Fruit fly (Drosophila melanogaster) whole organism, embryonic: ENCODE measurements around the gene Src64B.

Source experiments
- ATbp ChIP-seq: fragments of 200-800 bp; sonication (Bioruptor generic); optimal IDR thresholded peaks from 2 replicates; lab custom pipeline; 2017; ENCODE audit warnings: missing biosample characterization, mild to moderate bottlenecking, missing genetic modification characterization, missing genetic modification reagents
- CG10147 ChIP-seq: fragments of 200-800 bp; sonication (Bioruptor generic); optimal IDR thresholded peaks from 2 replicates; lab custom pipeline; 2019; ENCODE audit warnings: missing biosample characterization, mild to moderate bottlenecking, missing genetic modification characterization, moderate library complexity
- CG1024 ChIP-seq: fragments of 200-800 bp; sonication (Bioruptor generic); IDR thresholded peaks from 2 replicates; pipeline ENCODE4 v1.3.6; 2022; ENCODE audit warnings: missing biosample characterization, missing genetic modification characterization
- CG10654 ChIP-seq: fragments of 200-800 bp; sonication (Bioruptor generic); optimal IDR thresholded peaks from 2 replicates; lab custom pipeline; 2016; ENCODE audit warnings: missing biosample characterization, missing genetic modification characterization
- CG11456 ChIP-seq: fragments of 200-800 bp; sonication (Bioruptor generic); IDR thresholded peaks from 3 replicates; pipeline ENCODE4 v1.3.6; 2022; ENCODE audit warnings: missing biosample characterization, missing genetic modification characterization
- CG13424 ChIP-seq: fragments of 200-800 bp; sonication (Bioruptor generic); optimal IDR thresholded peaks from 2 replicates; lab custom pipeline; 2019; ENCODE audit warnings: missing biosample characterization, mild to moderate bottlenecking, missing genetic modification characterization, moderate library complexity
- CG1529 ChIP-seq: fragments of 200-800 bp; sonication (Bioruptor generic); optimal IDR thresholded peaks from 3 replicates; lab custom pipeline; 2018; ENCODE audit warnings: missing biosample characterization, missing genetic modification characterization
- CG15696 ChIP-seq: fragments of 200-800 bp; sonication (Bioruptor generic); optimal IDR thresholded peaks from 2 replicates; lab custom pipeline; 2019; ENCODE audit warnings: missing biosample characterization, mild to moderate bottlenecking, missing genetic modification characterization, moderate library complexity
- CG1603 ChIP-seq: fragments of 200-800 bp; sonication (Bioruptor generic); optimal IDR thresholded peaks from 2 replicates; lab custom pipeline; 2019; ENCODE audit warnings: missing biosample characterization, mild to moderate bottlenecking, missing genetic modification characterization, moderate library complexity
- CG18619 ChIP-seq: fragments of 200-800 bp; sonication (Bioruptor generic); optimal IDR thresholded peaks from 3 replicates; lab custom pipeline; 2017; ENCODE audit warnings: missing biosample characterization, mild to moderate bottlenecking, missing genetic modification characterization
- CG34376 ChIP-seq: fragments of 200-800 bp; sonication (Bioruptor generic); optimal IDR thresholded peaks from 2 replicates; lab custom pipeline; 2018; ENCODE audit warnings: missing biosample characterization, mild to moderate bottlenecking, missing genetic modification characterization
- CG34422 ChIP-seq: fragments of 200-800 bp; sonication (Bioruptor generic); IDR thresholded peaks from 3 replicates; pipeline ENCODE4 v1.3.6; 2022; ENCODE audit warnings: missing biosample characterization, missing genetic modification characterization
- CG6765 ChIP-seq: fragments of 200-800 bp; sonication (Bioruptor generic); optimal IDR thresholded peaks from 3 replicates; lab custom pipeline; 2017; ENCODE audit warnings: missing biosample characterization, mild to moderate bottlenecking, missing genetic modification characterization
- CG6813 ChIP-seq: fragments of 200-800 bp; sonication (Bioruptor generic); optimal IDR thresholded peaks from 2 replicates; lab custom pipeline; 2017; ENCODE audit warnings: missing biosample characterization, missing genetic modification characterization, mild to moderate bottlenecking, moderate library complexity, missing genetic modification reagents
- CG7357 ChIP-seq: fragments of 200-800 bp; sonication (Bioruptor generic); IDR thresholded peaks from 3 replicates; pipeline ENCODE4 v1.3.6; 2022; ENCODE audit warnings: missing biosample characterization, missing genetic modification characterization
- D ChIP-seq, 2 experiments: fragments of 200-800 bp in 1 of 2; fragments of >200 bp in 1 of 2; sonication (Bioruptor generic) in 1 of 2; optimal IDR thresholded peaks; 2 replicates in 1 of 2; 3 replicates in 1 of 2; lab custom pipeline; 2017; ENCODE audit warnings: mild to moderate bottlenecking in 1 of 2, missing biosample characterization in 1 of 2, missing genetic modification characterization in 1 of 2, missing genetic modification reagents in 1 of 2
- D19B ChIP-seq: fragments of 200-800 bp; sonication (Bioruptor generic); optimal IDR thresholded peaks from 2 replicates; lab custom pipeline; 2017; ENCODE audit warnings: missing biosample characterization, mild to moderate bottlenecking, missing genetic modification characterization
- Dfd ChIP-seq, 2 experiments: fragments of >200 bp; optimal IDR thresholded peaks; 2 replicates each; lab custom pipeline; 2017; ENCODE audit warnings: missing biosample characterization in 2 of 2, missing genetic modification characterization in 2 of 2
- Drgx ChIP-seq: fragments of 200-800 bp; sonication (Bioruptor generic); IDR thresholded peaks from 2 replicates; pipeline ENCODE4 v1.3.6; 2022; ENCODE audit warnings: missing biosample characterization, missing genetic modification characterization
- Eip74EF ChIP-seq, 2 experiments: fragments of 200-800 bp in 1 of 2; fragments of >200 bp in 1 of 2; sonication (Bioruptor generic) in 1 of 2; optimal IDR thresholded peaks; 2 replicates each; lab custom pipeline; 2017 to 2019; ENCODE audit warnings: missing biosample characterization in 2 of 2, missing genetic modification characterization in 2 of 2, mild to moderate bottlenecking in 1 of 2, moderate library complexity in 1 of 2
- Ets65A ChIP-seq: fragments of 200-800 bp; sonication (Bioruptor generic); peaks from one replicate; lab custom pipeline; 2016; ENCODE audit warnings: missing biosample characterization, missing genetic modification characterization
- Gsc ChIP-seq: fragments of 200-800 bp; sonication (Bioruptor generic); IDR thresholded peaks from 2 replicates; pipeline ENCODE4 v1.3.6; 2022; ENCODE audit warnings: missing biosample characterization, missing genetic modification characterization
- Gug ChIP-seq: fragments of 200-800 bp; sonication (Bioruptor generic); IDR thresholded peaks from 4 replicates; pipeline ENCODE4 v1.3.6; 2022; ENCODE audit warnings: missing biosample characterization, missing genetic modification characterization
- H2.0 ChIP-seq: fragments of 200-800 bp; sonication (Bioruptor generic); IDR thresholded peaks from 2 replicates; pipeline ENCODE4 v1.3.6; 2022; ENCODE audit warnings: missing biosample characterization, missing genetic modification characterization
- HLH3B ChIP-seq: fragments of 200-800 bp; sonication (Bioruptor generic); IDR thresholded peaks from 2 replicates; pipeline ENCODE4 v1.3.6; 2022; ENCODE audit warnings: missing biosample characterization, missing genetic modification characterization
- Hmr ChIP-seq: fragments of 200-800 bp; sonication (Bioruptor generic); optimal IDR thresholded peaks from 3 replicates; lab custom pipeline; 2017; ENCODE audit warnings: mild to moderate bottlenecking, missing biosample characterization, missing genetic modification reagents, missing genetic modification characterization
- Hsf ChIP-seq: fragments of 200-800 bp; sonication (Bioruptor generic); optimal IDR thresholded peaks from 3 replicates; lab custom pipeline; 2016; ENCODE audit warnings: missing biosample characterization, missing genetic modification characterization
- Med ChIP-seq: fragments of 200-800 bp; sonication (Bioruptor generic); peaks from one replicate; lab custom pipeline; 2016; ENCODE audit warnings: missing biosample characterization, missing genetic modification characterization, mild to moderate bottlenecking, inconsistent platforms, moderate library complexity
- PHDP ChIP-seq: fragments of 200-800 bp; sonication (Bioruptor generic); optimal IDR thresholded peaks from 3 replicates; lab custom pipeline; 2018; ENCODE audit warnings: missing biosample characterization, mild to moderate bottlenecking, missing genetic modification characterization, moderate library complexity
- Rx ChIP-seq: fragments of 200-800 bp; sonication (Bioruptor generic); IDR thresholded peaks from 2 replicates; pipeline ENCODE4 v1.3.6; 2022; ENCODE audit warnings: missing biosample characterization, missing genetic modification characterization
- Side ChIP-seq: fragments of 200-800 bp; sonication (Bioruptor generic); optimal IDR thresholded peaks from 2 replicates; lab custom pipeline; 2016; ENCODE audit warnings: missing biosample characterization, missing genetic modification characterization
- Xrp1 ChIP-seq: fragments of 200-800 bp; sonication (Bioruptor generic); IDR thresholded peaks from 2 replicates; pipeline ENCODE4 v1.3.6; 2022; ENCODE audit warnings: missing biosample characterization, missing genetic modification characterization
- ap ChIP-seq: fragments of 200-800 bp; sonication (Bioruptor generic); IDR thresholded peaks from 2 replicates; pipeline ENCODE4 v1.3.6; 2022; ENCODE audit warnings: missing biosample characterization, missing genetic modification characterization
- corto ChIP-seq: fragments of 200-800 bp; sonication (Bioruptor generic); optimal IDR thresholded peaks from 2 replicates; lab custom pipeline; 2016; ENCODE audit warnings: missing biosample characterization, mild to moderate bottlenecking, missing genetic modification characterization, moderate library complexity
- fd64A ChIP-seq: fragments of 200-800 bp; sonication (Bioruptor generic); optimal IDR thresholded peaks from 3 replicates; lab custom pipeline; 2018; ENCODE audit warnings: missing biosample characterization, mild to moderate bottlenecking, missing genetic modification characterization
- hkb ChIP-seq, 2 experiments: fragments of 200-800 bp in 1 of 2; fragments of >200 bp in 1 of 2; sonication (Bioruptor generic) in 1 of 2; IDR thresholded peaks in 1 of 2; optimal IDR thresholded peaks in 1 of 2; 2 replicates each; pipeline versions ENCODE4 v1.3.6 to Lab custom; 2017 to 2022; ENCODE audit warnings: missing biosample characterization in 1 of 2, missing genetic modification characterization in 1 of 2
- insv ChIP-seq, 2 experiments: fragments of 200-800 bp; sonication (Bioruptor generic); optimal IDR thresholded peaks; 3 replicates each; lab custom pipeline; 2016 to 2018; ENCODE audit warnings: missing biosample characterization in 2 of 2, missing genetic modification characterization in 2 of 2
- lilli ChIP-seq: fragments of 200-800 bp; sonication (Bioruptor generic); optimal IDR thresholded peaks from 3 replicates; lab custom pipeline; 2016; ENCODE audit warnings: missing biosample characterization, missing genetic modification characterization
- mam ChIP-seq: fragments of 200-800 bp; sonication (Bioruptor generic); optimal IDR thresholded peaks from 3 replicates; lab custom pipeline; 2016; ENCODE audit warnings: missing biosample characterization, missing genetic modification characterization
- nmo ChIP-seq: fragments of 200-800 bp; sonication (Bioruptor generic); optimal IDR thresholded peaks from 2 replicates; lab custom pipeline; 2018; ENCODE audit warnings: missing biosample characterization, mild to moderate bottlenecking, missing genetic modification characterization, moderate library complexity
- oc ChIP-seq: fragments of 200-800 bp; sonication (Bioruptor generic); optimal IDR thresholded peaks from 2 replicates; lab custom pipeline; 2018; ENCODE audit warnings: missing biosample characterization, mild to moderate bottlenecking, missing genetic modification characterization, moderate library complexity
- pita ChIP-seq: fragments of 200-800 bp; sonication (Bioruptor generic); optimal IDR thresholded peaks from 2 replicates; lab custom pipeline; 2017; ENCODE audit warnings: missing biosample characterization, mild to moderate bottlenecking, missing genetic modification characterization
- prd ChIP-seq, 3 experiments: fragments of >200 bp in 2 of 3; fragments of 200-800 bp in 1 of 3; sonication (Bioruptor generic) in 1 of 3; optimal IDR thresholded peaks in 2 of 3; IDR thresholded peaks in 1 of 3; 2 replicates in 2 of 3; 3 replicates in 1 of 3; pipeline versions ENCODE4 v1.3.6 to Lab custom; 2017 to 2022; ENCODE audit warnings: missing biosample characterization in 1 of 3, missing genetic modification characterization in 1 of 3
- pzg ChIP-seq: fragments of 200-800 bp; sonication (Bioruptor generic); optimal IDR thresholded peaks from 3 replicates; lab custom pipeline; 2018; ENCODE audit warnings: missing biosample characterization, mild to moderate bottlenecking, missing genetic modification characterization, moderate library complexity
- rib ChIP-seq: fragments of 200-800 bp; sonication (Bioruptor generic); IDR thresholded peaks from 2 replicates; pipeline ENCODE4 v1.3.6; 2022; ENCODE audit warnings: missing biosample characterization, missing genetic modification characterization
- sd ChIP-seq: fragments of 200-800 bp; sonication (Bioruptor generic); optimal IDR thresholded peaks from 3 replicates; lab custom pipeline; 2018; ENCODE audit warnings: missing biosample characterization, mild to moderate bottlenecking, missing genetic modification characterization, moderate library complexity
- sqz ChIP-seq: fragments of 200-800 bp; sonication (Bioruptor generic); optimal IDR thresholded peaks from 3 replicates; lab custom pipeline; 2018; ENCODE audit warnings: missing biosample characterization, mild to moderate bottlenecking, missing genetic modification characterization
- tgo ChIP-seq: fragments of 200-800 bp; sonication (Bioruptor generic); IDR thresholded peaks from 3 replicates; pipeline ENCODE4 v1.3.6; 2022; ENCODE audit warnings: missing biosample characterization, missing genetic modification characterization
- tio ChIP-seq: fragments of 200-800 bp; sonication (Bioruptor generic); optimal IDR thresholded peaks from 2 replicates; lab custom pipeline; 2017; ENCODE audit warnings: missing biosample characterization, missing genetic modification characterization, inconsistent platforms

The Src64B gene

dm6 chr3L:4607653-4608052, 18.3 kb downstream of the Src64B start (continued):
- TF ChIP-seq corto: no peak
- TF ChIP-seq Hsf: peak; percentile 29
- peak; percentile 87 for TF ChIP-seq Ets65A
- TF ChIP-seq sd (tag; lab: Kevin White, UChicago): peak; percentile 6
- peak; percentile 52; the same call in 2 of the 3 replicates for TF ChIP-seq tgo (GFP tag; lab: Robert Waterston, UW)
- peak; percentile 64 for TF ChIP-seq CG1024 (GFP tag; lab: Robert Waterston, UW)
- no peak for TF ChIP-seq Side (GFP tag; lab: Kevin White, UChicago)
- peak; percentile 11 for TF ChIP-seq CG1529 (GFP tag; lab: Kevin White, UChicago)
- TF ChIP-seq pzg (GFP tag; lab: Kevin White, UChicago): no peak
- TF ChIP-seq CG6765 (GFP tag; lab: Kevin White, UChicago): no peak
- no peak for TF ChIP-seq Dfd (GFP tag; optimal IDR thresholded peaks at IDR 0.05; lab: Kevin White, UChicago)
- 0 out of 2 replicates have a peak, but pooled peaks have one; percentile 43 for TF ChIP-seq ap
- no peak for TF ChIP-seq Hmr
- peak; percentile 9 for TF ChIP-seq sqz
- no peak for TF ChIP-seq prd (optimal IDR thresholded peaks at IDR 0.05; lab: Kevin White, UChicago)
- peak; percentile 87; the same call in 2 of the 3 replicates for TF ChIP-seq prd (GFP tag; IDR thresholded peaks at IDR 0.05; lab: Robert Waterston, UW)
- peak; percentile 7 for TF ChIP-seq lilli
- TF ChIP-seq CG18619 (GFP tag; lab: Kevin White, UChicago): no peak
- no peak for TF ChIP-seq CG15696 (tag; lab: Kevin White, UChicago)
- peak; percentile 50; the same call in 1 of the 2 replicates for TF ChIP-seq Gsc
- TF ChIP-seq H2.0 (GFP tag; lab: Robert Waterston, UW): no peak
- no peak for TF ChIP-seq rib (GFP tag; lab: Robert Waterston, UW)
- TF ChIP-seq Xrp1: peak; percentile 88
- peak; percentile 8 for TF ChIP-seq oc (tag; lab: Kevin White, UChicago)
- peak; percentile 10 for TF ChIP-seq ATbp (GFP tag; lab: Kevin White, UChicago)
- peak; percentile 42 for TF ChIP-seq fd64A (GFP tag; lab: Kevin White, UChicago)
- no peak for TF ChIP-seq CG34376 (GFP tag; lab: Kevin White, UChicago)
- TF ChIP-seq hkb (optimal IDR thresholded peaks at IDR 0.05; lab: Kevin White, UChicago): no peak
- peak; percentile 62 for TF ChIP-seq hkb (GFP tag; IDR thresholded peaks at IDR 0.05; lab: Robert Waterston, UW)
- peak; percentile 50; the same call in 1 of the 3 replicates for TF ChIP-seq CG7357 (GFP tag; lab: Robert Waterston, UW)
- peak; percentile 89 for TF ChIP-seq Drgx
- no peak for TF ChIP-seq CG6813
- TF ChIP-seq tio (GFP tag; lab: Kevin White, UChicago): no peak
- peak; percentile 27 for TF ChIP-seq PHDP (tag; lab: Kevin White, UChicago)
- no peak for TF ChIP-seq pita (GFP tag; lab: Kevin White, UChicago)
- TF ChIP-seq Med (GFP tag; lab: Kevin White, UChicago): peak; percentile 66
- TF ChIP-seq HLH3B (GFP tag; lab: Robert Waterston, UW): peak; percentile 72
- peak; percentile 17 for TF ChIP-seq mam (GFP tag; lab: Kevin White, UChicago)
- no peak for TF ChIP-seq D (optimal IDR thresholded peaks at IDR 0.05; lab: Kevin White, UChicago)
- peak; percentile 69 for TF ChIP-seq D (GFP tag; optimal IDR thresholded peaks at IDR 0.05; lab: Kevin White, UChicago)
- peak; percentile 45; the same call in 1 of the 2 replicates for TF ChIP-seq Rx
- TF ChIP-seq CG1603 (tag; lab: Kevin White, UChicago): peak; percentile 41
- TF ChIP-seq D19B (GFP tag; lab: Kevin White, UChicago): peak; percentile 55
- TF ChIP-seq CG10654 (GFP tag; lab: Kevin White, UChicago): peak; percentile 38
- TF ChIP-seq CG34422: peak; percentile 69; the same call in 2 of the 3 replicates
- no peak for TF ChIP-seq insv (GFP tag; optimal IDR thresholded peaks at IDR 0.05; lab: Kevin White, UChicago)
- TF ChIP-seq CG10147 (GFP tag; lab: Kevin White, UChicago): no peak
- no peak for TF ChIP-seq Eip74EF (GFP tag; optimal IDR thresholded peaks at IDR 0.05; lab: Kevin White, UChicago)
- 0 out of 3 replicates have a peak, but pooled peaks have one; percentile 39 for TF ChIP-seq CG11456 (GFP tag; lab: Robert Waterston, UW)
- peak; percentile 53 for TF ChIP-seq nmo (GFP tag; lab: Kevin White, UChicago)
- no peak for TF ChIP-seq CG13424 (tag; lab: Kevin White, UChicago)
- peak; percentile 44; the same call in 1 of the 4 replicates for TF ChIP-seq Gug (GFP tag; lab: Robert Waterston, UW)
